Fruit fly (Drosophila melanogaster): Measurements from ENCODE around the gene pip.

pip gene

DNA sequence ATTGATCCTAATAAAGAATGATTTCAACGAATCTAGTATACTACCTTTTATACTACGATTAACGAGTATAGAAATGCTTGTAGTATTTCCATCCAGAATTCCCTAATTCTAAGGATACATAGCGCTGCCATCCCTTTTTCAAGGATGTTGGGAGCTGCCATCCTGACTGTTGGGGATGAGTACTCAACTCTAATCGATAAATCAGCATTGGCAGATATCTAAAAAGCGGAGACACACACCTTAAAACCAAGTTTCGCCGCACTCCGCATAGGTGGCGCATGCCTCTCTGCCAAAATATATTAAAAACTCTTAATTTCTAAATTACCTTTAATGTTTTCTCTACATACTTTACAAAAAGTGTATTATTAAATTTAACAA is 43.2 kb downstream of the pip start, which contains the start of gene fal (continued):
- no peak for TF ChIP-seq wdn (GFP tag; IDR thresholded peaks at IDR 0.05)
- no peak for TF ChIP-seq CHES-1-like (GFP tag; optimal IDR thresholded peaks at IDR 0.05)
- TF ChIP-seq CG17385 (GFP tag; optimal IDR thresholded peaks at IDR 0.05), result no peak
- TF ChIP-seq CG1529 (GFP tag; optimal IDR thresholded peaks at IDR 0.05), result no peak
- no peak for TF ChIP-seq CG12942 (GFP tag; optimal IDR thresholded peaks at IDR 0.05)
- TF ChIP-seq CG14965 (GFP tag; optimal IDR thresholded peaks at IDR 0.05; ENCODE audit: borderline replicate concordance), result no peak
- TF ChIP-seq bbx (GFP tag; IDR thresholded peaks at IDR 0.05; ENCODE audit: partially characterized antibody), result no peak
- TF ChIP-seq sug (tag; optimal IDR thresholded peaks at IDR 0.05), result no peak
- no peak for TF ChIP-seq Fer3 (tag; optimal IDR thresholded peaks at IDR 0.05)
- no peak for TF ChIP-seq CG17802 (tag; optimal IDR thresholded peaks at IDR 0.05)
- TF ChIP-seq CG18619 (GFP tag; optimal IDR thresholded peaks at IDR 0.05), result no peak
- no peak for TF ChIP-seq grn (GFP tag; optimal IDR thresholded peaks at IDR 0.05)
- peak; percentile 65 for TF ChIP-seq CG4424 (GFP tag; optimal IDR thresholded peaks at IDR 0.05)
- TF ChIP-seq CG5180 (GFP tag; optimal IDR thresholded peaks at IDR 0.05), result no peak
- TF ChIP-seq grau (tag; optimal IDR thresholded peaks at IDR 0.05), result no peak
- TF ChIP-seq H2.0 (GFP tag; IDR thresholded peaks at IDR 0.05), result no peak
- TF ChIP-seq crp (GFP tag; optimal IDR thresholded peaks at IDR 0.05), result no peak
- peak; percentile 45 for TF ChIP-seq Hsf (GFP tag; optimal IDR thresholded peaks at IDR 0.05)
- no peak for TF ChIP-seq Poxn (GFP tag; IDR thresholded peaks at IDR 0.05)
- no peak for TF ChIP-seq vfl (GFP tag; optimal IDR thresholded peaks at IDR 0.05)
- TF ChIP-seq CG9876 (GFP tag; optimal IDR thresholded peaks at IDR 0.05), result no peak
- no peak for TF ChIP-seq kay (GFP tag; optimal IDR thresholded peaks at IDR 0.05)
- TF ChIP-seq ftz-f1 (GFP tag; optimal IDR thresholded peaks at IDR 0.05), result no peak
- TF ChIP-seq CG11504 (tag; optimal IDR thresholded peaks at IDR 0.05), result peak; percentile 51
- no peak for TF ChIP-seq vnd (GFP tag; IDR thresholded peaks at IDR 0.05; ENCODE audit: partially characterized antibody)
- TF ChIP-seq ken (GFP tag; IDR thresholded peaks at IDR 0.05), result peak; percentile 61; the same call in 1 of the 3 replicates
- TF ChIP-seq CG11723 (GFP tag; optimal IDR thresholded peaks at IDR 0.05), result no peak
- no peak for TF ChIP-seq sc (optimal IDR thresholded peaks at IDR 0.05)
- TF ChIP-seq sc (GFP tag; optimal IDR thresholded peaks at IDR 0.05), result no peak
- TF ChIP-seq CoRest (tag; optimal IDR thresholded peaks at IDR 0.05), result no peak
- peak; percentile 77 for TF ChIP-seq CG2116 (GFP tag; optimal IDR thresholded peaks at IDR 0.05)
- TF ChIP-seq ERR (GFP tag; optimal IDR thresholded peaks at IDR 0.05), result no peak
- TF ChIP-seq z (GFP tag; IDR thresholded peaks at IDR 0.05), result no peak
- TF ChIP-seq E2f1 (GFP tag; IDR thresholded peaks at IDR 0.05), result no peak
- no peak for TF ChIP-seq CG13123 (GFP tag; optimal IDR thresholded peaks at IDR 0.05)
- no peak for TF ChIP-seq CG2889 (GFP tag; IDR thresholded peaks at IDR 0.05)
- peak; percentile 26 for TF ChIP-seq Dip3 (GFP tag; optimal IDR thresholded peaks at IDR 0.05)
- TF ChIP-seq PHDP (tag; optimal IDR thresholded peaks at IDR 0.05), result no peak
- TF ChIP-seq CG6765 (GFP tag; optimal IDR thresholded peaks at IDR 0.05), result no peak
- TF ChIP-seq H15 (GFP tag; IDR thresholded peaks at IDR 0.05), result no peak
- TF ChIP-seq luna (GFP tag; optimal IDR thresholded peaks at IDR 0.05), result peak; percentile 41
- TF ChIP-seq Tbp (GFP tag; optimal IDR thresholded peaks at IDR 0.05), result no peak
- no peak for TF ChIP-seq mirr (GFP tag; optimal IDR thresholded peaks at IDR 0.05)
- peak; percentile 13; the same call in 1 of the 2 replicates for TF ChIP-seq vvl (GFP tag; IDR thresholded peaks at IDR 0.05)
- TF ChIP-seq Side (GFP tag; optimal IDR thresholded peaks at IDR 0.05), result no peak
- TF ChIP-seq Ada2b (GFP tag; IDR thresholded peaks at IDR 0.05), result no peak
- no peak for TF ChIP-seq eve (GFP tag; optimal IDR thresholded peaks at IDR 0.05)
- no peak for TF ChIP-seq CG11398 (GFP tag; optimal IDR thresholded peaks at IDR 0.05)
- no peak for TF ChIP-seq CG33557 (GFP tag; optimal IDR thresholded peaks at IDR 0.05)
- peak; percentile 38 for TF ChIP-seq chn (GFP tag; optimal IDR thresholded peaks at IDR 0.05)
- TF ChIP-seq dpn (GFP tag; optimal IDR thresholded peaks at IDR 0.05), result no peak
- no peak for TF ChIP-seq az2 (GFP tag; optimal IDR thresholded peaks at IDR 0.05)
- TF ChIP-seq Pdp1 (GFP tag; optimal IDR thresholded peaks at IDR 0.05), result peak in 1 of 2 experiments; percentile 19
